Fruit fly (Drosophila melanogaster): ENCODE results near the gene CG14316.
A peak's percentile ranks its signal among the peaks of the same experiment; 100 is the strongest.

The CG14316 gene

dm6 chr3R:18164052-18164722 lies 12.3 kb downstream of the CG14316 start, which contains the start of the genes CG7218 and Cbp20 (continued):
- TF ChIP-seq ato (GFP tag; IDR thresholded peaks at IDR 0.05; ENCODE audit: partially characterized antibody) (peak; percentile 69), yki (optimal IDR thresholded peaks at IDR 0.05) (no peak), CG9797 (GFP tag; optimal IDR thresholded peaks at IDR 0.05) (peak; percentile 73), Drgx (GFP tag; IDR thresholded peaks at IDR 0.05) (peak; percentile 55), CG7928 (GFP tag; optimal IDR thresholded peaks at IDR 0.05) (peak; percentile 21), grn (GFP tag; optimal IDR thresholded peaks at IDR 0.05) (no peak), sens-2 (GFP tag; IDR thresholded peaks at IDR 0.05) (peak; percentile 48; the same call in 1 of the 2 replicates), tup (GFP tag; optimal IDR thresholded peaks at IDR 0.05) (peak; percentile 43), HLH54F (GFP tag; optimal IDR thresholded peaks at IDR 0.05) (peak; percentile 57), CG10959 (GFP tag; IDR thresholded peaks at IDR 0.05) (no peak), pita (GFP tag; optimal IDR thresholded peaks at IDR 0.05) (no peak), Trl (optimal IDR thresholded peaks at IDR 0.05) (no peak), Trl (GFP tag; optimal IDR thresholded peaks at IDR 0.05) (peak; percentile 58), Dip2 (GFP tag; IDR thresholded peaks at IDR 0.05) (no peak), slou (GFP tag; optimal IDR thresholded peaks at IDR 0.05) (peak; percentile 44), az2 (GFP tag; optimal IDR thresholded peaks at IDR 0.05) (peak; percentile 83), zf30C (GFP tag; optimal IDR thresholded peaks at IDR 0.05) (no peak), twi (tag; optimal IDR thresholded peaks at IDR 0.05) (peak; percentile 57), CG3163 (GFP tag; optimal IDR thresholded peaks at IDR 0.05) (peak; percentile 9), salm (tag; optimal IDR thresholded peaks at IDR 0.05) (no peak), klu (GFP tag; IDR thresholded peaks at IDR 0.05) (0 out of 2 replicates have a peak, but pooled peaks have one; percentile 25), chinmo (GFP tag; IDR thresholded peaks at IDR 0.05; ENCODE audit: partially characterized antibody) (peak; percentile 83; the same call in 2 of the 4 replicates), Sry-δ (GFP tag; optimal IDR thresholded peaks at IDR 0.05) (peak; percentile 83), sna (GFP tag; IDR thresholded peaks at IDR 0.05; ENCODE audit: partially characterized antibody) (peak; percentile 89), CG3407 (GFP tag; optimal IDR thresholded peaks at IDR 0.05) (no peak), croc (GFP tag; conservative IDR thresholded peaks at IDR 0.05) (peak; percentile 23; the same call in 1 of the 3 replicates), CG3847 (GFP tag; IDR thresholded peaks at IDR 0.05) (peak; percentile 82), lola (GFP tag; optimal IDR thresholded peaks at IDR 0.05) (peak in 1 of 3 experiments; percentile 60), pan (optimal IDR thresholded peaks at IDR 0.05) (no peak), pan (GFP tag; optimal IDR thresholded peaks at IDR 0.05 in 1 of 2, IDR thresholded peaks at IDR 0.05 in 1 of 2) (peak in 1 of 2 experiments; percentile 82), NFAT (GFP tag; IDR thresholded peaks at IDR 0.05) (peak; percentile 95), Awh (GFP tag; IDR thresholded peaks at IDR 0.05) (peak; percentile 49; the same call in 1 of the 2 replicates), seq (GFP tag; IDR thresholded peaks at IDR 0.05) (no peak), dmrt11E (tag; optimal IDR thresholded peaks at IDR 0.05) (peak; percentile 36), D (optimal IDR thresholded peaks at IDR 0.05) (no peak), D (GFP tag; optimal IDR thresholded peaks at IDR 0.05) (no peak), mirr (GFP tag; optimal IDR thresholded peaks at IDR 0.05) (no peak), CG8359 (GFP tag; optimal IDR thresholded peaks at IDR 0.05; ENCODE audit: borderline replicate concordance) (no peak), Dek (tag; optimal IDR thresholded peaks at IDR 0.05) (peak; percentile 62), Ada2b (GFP tag; IDR thresholded peaks at IDR 0.05) (peak; percentile 64), CG6854 (GFP tag; optimal IDR thresholded peaks at IDR 0.05) (no peak), CG10209 (GFP tag; optimal IDR thresholded peaks at IDR 0.05) (peak; percentile 54), vfl (GFP tag; optimal IDR thresholded peaks at IDR 0.05) (peak; percentile 75), luna (GFP tag; optimal IDR thresholded peaks at IDR 0.05) (peak; percentile 14), CG31388 (GFP tag; optimal IDR thresholded peaks at IDR 0.05) (peak; percentile 29), CG6791 (GFP tag; IDR thresholded peaks at IDR 0.05; ENCODE audit: partially characterized antibody) (peak; percentile 68), wor (GFP tag; IDR thresholded peaks at IDR 0.05) (no peak), wdn (GFP tag; IDR thresholded peaks at IDR 0.05) (peak; percentile 64; the same call in 1 of the 2 replicates), Oli (tag; optimal IDR thresholded peaks at IDR 0.05) (peak; percentile 47), CG13287 (GFP tag; IDR thresholded peaks at IDR 0.05; ENCODE audit: partially characterized antibody) (peak; percentile 91)

Measured in whole organism, embryonic.